Worm (Caenorhabditis elegans) whole organism, L1 larva: ENCODE results near the gene rpb-8.

ENCODE experiments used
- C04F5.9 ChIP-seq: sonication (generic microtip); optimal IDR thresholded peaks from 2 replicates; lab custom pipeline; 2016; ENCODE audit warnings: missing genetic modification characterization, missing compliant biosample characterization
- C16A3.4 ChIP-seq: fragments of 150-350 bp; optimal IDR thresholded peaks from 2 replicates; lab custom pipeline; 2014; ENCODE audit warnings: missing biosample characterization, missing genetic modification characterization
- C34B4.2 ChIP-seq: sonication (generic microtip); optimal IDR thresholded peaks from 2 replicates; lab custom pipeline; 2017; ENCODE audit warnings: mild to moderate bottlenecking, missing genetic modification characterization, missing compliant biosample characterization
- aha-1 ChIP-seq: fragments of 150-350 bp; optimal IDR thresholded peaks from 2 replicates; lab custom pipeline; 2014; ENCODE audit warnings: missing biosample characterization, missing genetic modification characterization
- alr-1 ChIP-seq: fragments of 200-800 bp; sonication (Bioruptor generic); optimal IDR thresholded peaks from 2 replicates; lab custom pipeline; 2018; ENCODE audit warnings: borderline replicate concordance, mild to moderate bottlenecking, missing genetic modification characterization, missing compliant biosample characterization
- ama-1 ChIP-seq: fragments of 150-350 bp; optimal IDR thresholded peaks from 2 replicates; lab custom pipeline; 2014
- blmp-1 ChIP-seq: fragments of 150-350 bp; optimal IDR thresholded peaks from 2 replicates; lab custom pipeline; 2014; ENCODE audit warnings: missing biosample characterization, missing genetic modification characterization
- ceh-63 ChIP-seq: fragments of 200-800 bp; sonication (Bioruptor generic); optimal IDR thresholded peaks from 2 replicates; lab custom pipeline; 2018; ENCODE audit warnings: mild to moderate bottlenecking, missing genetic modification characterization, missing compliant biosample characterization
- ceh-82 ChIP-seq, 3 experiments: fragments of 150-350 bp in 1 of 3; sonication (generic microtip) in 2 of 3; optimal IDR thresholded peaks; 2 replicates each; lab custom pipeline; 2014 to 2017; ENCODE audit warnings: missing biosample characterization in 3 of 3, missing genetic modification characterization in 3 of 3
- ceh-88 ChIP-seq: fragments of 200-800 bp; sonication (Bioruptor generic); IDR thresholded peaks from 2 replicates; pipeline ENCODE4 v1.3.6; 2022; ENCODE audit warnings: missing genetic modification characterization, missing compliant biosample characterization
- ceh-90 ChIP-seq: sonication (generic microtip); optimal IDR thresholded peaks from 2 replicates; lab custom pipeline; 2016; ENCODE audit warnings: missing genetic modification characterization, missing compliant biosample characterization
- ces-1 ChIP-seq: fragments of 150-350 bp; optimal IDR thresholded peaks from 2 replicates; lab custom pipeline; 2014; ENCODE audit warnings: missing biosample characterization, missing genetic modification reagents, missing genetic modification characterization
- dpl-1 ChIP-seq, 3 experiments: fragments of 150-350 bp in 2 of 3; sonication (generic microtip) in 1 of 3; optimal IDR thresholded peaks; 2 replicates each; lab custom pipeline; 2014 to 2017; ENCODE audit warnings: missing biosample characterization in 3 of 3, missing genetic modification characterization in 3 of 3, missing genetic modification reagents in 3 of 3
- dsc-1 ChIP-seq: sonication (generic microtip); optimal IDR thresholded peaks from 2 replicates; lab custom pipeline; 2016; ENCODE audit warnings: mild to moderate bottlenecking, missing genetic modification characterization, missing compliant biosample characterization
- efl-1 ChIP-seq, 4 experiments: fragments of 150-350 bp; optimal IDR thresholded peaks in 3 of 4; peaks in 1 of 4; 1 replicate in 1 of 4; 2 replicates in 3 of 4; lab custom pipeline; 2014; ENCODE audit warnings: missing biosample characterization in 2 of 4, missing genetic modification characterization in 2 of 4, missing genetic modification reagents in 2 of 4
- egl-13 ChIP-seq: sonication (generic microtip); optimal IDR thresholded peaks from 2 replicates; lab custom pipeline; 2016; ENCODE audit warnings: missing genotype, missing genetic modification reagents, missing genetic modification characterization, missing compliant biosample characterization
- egl-27 ChIP-seq, 2 experiments: fragments of 150-350 bp in 1 of 2; sonication (generic microtip); optimal IDR thresholded peaks; 3 replicates each; lab custom pipeline; 2017 to 2018; ENCODE audit warnings: missing biosample characterization in 2 of 2, missing genetic modification characterization in 2 of 2, missing genetic modification reagents in 2 of 2
- elt-3 ChIP-seq, 6 experiments: fragments of 150-350 bp in 1 of 6; sonication (generic microtip); optimal IDR thresholded peaks; 2 replicates each; lab custom pipeline; 2017 to 2018; ENCODE audit warnings: missing biosample characterization in 6 of 6, missing genetic modification characterization in 6 of 6, inconsistent platforms in 1 of 6
- ets-5 ChIP-seq: fragments of 200-800 bp; sonication (Bioruptor generic); IDR thresholded peaks from 2 replicates; pipeline ENCODE4 v1.3.6; 2022; ENCODE audit warnings: missing genetic modification characterization, missing compliant biosample characterization
- fkh-10 ChIP-seq: sonication (generic microtip); optimal IDR thresholded peaks from 2 replicates; lab custom pipeline; 2017; ENCODE audit warnings: missing biosample characterization, missing genetic modification reagents, missing genetic modification characterization
- fkh-8 ChIP-seq: sonication (generic microtip); optimal IDR thresholded peaks from 2 replicates; lab custom pipeline; 2016; ENCODE audit warnings: mild to moderate bottlenecking, missing genetic modification characterization, missing compliant biosample characterization
- fos-1 ChIP-seq: fragments of 150-350 bp; optimal IDR thresholded peaks from 2 replicates; lab custom pipeline; 2014; ENCODE audit warnings: missing biosample characterization, missing genetic modification characterization
- irx-1 ChIP-seq: sonication (generic microtip); optimal IDR thresholded peaks from 2 replicates; lab custom pipeline; 2016; ENCODE audit warnings: missing genetic modification characterization, missing compliant biosample characterization
- isw-1 ChIP-seq: fragments of 200-800 bp; sonication (Bioruptor generic); IDR thresholded peaks from 2 replicates; pipeline ENCODE4 v1.3.6; 2022; ENCODE audit warnings: missing genetic modification characterization, missing compliant biosample characterization
- lin-14 ChIP-seq: fragments of 200-800 bp; sonication (Bioruptor generic); optimal IDR thresholded peaks from 2 replicates; lab custom pipeline; 2018; ENCODE audit warnings: mild to moderate bottlenecking, missing genetic modification characterization, moderate library complexity, missing compliant biosample characterization
- lin-15B ChIP-seq: fragments of 150-350 bp; sonication (generic microtip); optimal IDR thresholded peaks from 3 replicates; lab custom pipeline; 2014; ENCODE audit warnings: missing biosample characterization, missing genetic modification characterization
- lin-35 ChIP-seq, 2 experiments: fragments of 150-350 bp; optimal IDR thresholded peaks; 2 replicates each; lab custom pipeline; 2014; ENCODE audit warnings: missing biosample characterization in 2 of 2, missing genetic modification characterization in 2 of 2, missing genetic modification reagents in 2 of 2
- lin-39 ChIP-seq: fragments of 150-350 bp; optimal IDR thresholded peaks from 2 replicates; lab custom pipeline; 2014; ENCODE audit warnings: missing biosample characterization, missing genetic modification reagents, missing genetic modification characterization
- mdl-1 ChIP-seq, 2 experiments: fragments of 150-350 bp; optimal IDR thresholded peaks; 2 replicates each; lab custom pipeline; 2014 to 2017; ENCODE audit warnings: missing biosample characterization in 2 of 2, missing genetic modification characterization in 2 of 2, inconsistent platforms in 1 of 2
- mep-1 ChIP-seq: fragments of 150-350 bp; optimal IDR thresholded peaks from 2 replicates; lab custom pipeline; 2014; ENCODE audit warnings: missing biosample characterization, missing genetic modification characterization
- nhr-12 ChIP-seq: sonication (generic microtip); optimal IDR thresholded peaks from 2 replicates; lab custom pipeline; 2017; ENCODE audit warnings: missing biosample characterization, missing genetic modification characterization
- nhr-19 ChIP-seq: fragments of 200-800 bp; sonication (Bioruptor generic); conservative IDR thresholded peaks from 2 replicates; pipeline ENCODE4 v1.3.6; 2022; ENCODE audit warnings: missing genetic modification characterization, missing compliant biosample characterization
- nhr-237 ChIP-seq: fragments of 150-350 bp; optimal IDR thresholded peaks from 2 replicates; lab custom pipeline; 2014; ENCODE audit warnings: missing biosample characterization, missing genetic modification characterization
- nhr-71 ChIP-seq: sonication (generic microtip); optimal IDR thresholded peaks from 2 replicates; lab custom pipeline; 2016; ENCODE audit warnings: mild to moderate bottlenecking, missing genetic modification characterization, moderate library complexity, missing compliant biosample characterization
- nhr-84 ChIP-seq: sonication (generic microtip); optimal IDR thresholded peaks from 2 replicates; lab custom pipeline; 2017; ENCODE audit warnings: missing biosample characterization, missing genetic modification characterization
- nhr-90 ChIP-seq: sonication (generic microtip); optimal IDR thresholded peaks from 2 replicates; lab custom pipeline; 2016; ENCODE audit warnings: mild to moderate bottlenecking, missing genetic modification characterization, missing compliant biosample characterization; ENCODE audit not compliant: poor library complexity
- pag-3 ChIP-seq: sonication (generic microtip); optimal IDR thresholded peaks from 2 replicates; lab custom pipeline; 2017; ENCODE audit warnings: missing genetic modification characterization, mild to moderate bottlenecking, missing compliant biosample characterization, antibody characterized with exemption, borderline replicate concordance; ENCODE audit not compliant: insufficient read depth
- rnt-1 ChIP-seq: sonication (generic microtip); optimal IDR thresholded peaks from 2 replicates; lab custom pipeline; 2016; ENCODE audit warnings: mild to moderate bottlenecking, missing genetic modification characterization, moderate library complexity, missing compliant biosample characterization
- snu-23 ChIP-seq: sonication (generic microtip); optimal IDR thresholded peaks from 2 replicates; lab custom pipeline; 2016; ENCODE audit warnings: missing genetic modification characterization, missing compliant biosample characterization
- sox-4 ChIP-seq: sonication (generic microtip); optimal IDR thresholded peaks from 2 replicates; lab custom pipeline; 2016; ENCODE audit warnings: missing genetic modification characterization, missing compliant biosample characterization
- sup-37 ChIP-seq: fragments of 200-800 bp; sonication (Bioruptor generic); optimal IDR thresholded peaks from 2 replicates; lab custom pipeline; 2018; ENCODE audit warnings: mild to moderate bottlenecking, missing genetic modification characterization, missing compliant biosample characterization
- swsn-7 ChIP-seq: sonication (generic microtip); optimal IDR thresholded peaks from 2 replicates; lab custom pipeline; 2016; ENCODE audit warnings: missing genetic modification characterization, missing compliant biosample characterization
- tbx-2 ChIP-seq: sonication (generic microtip); optimal IDR thresholded peaks from 2 replicates; lab custom pipeline; 2016; ENCODE audit warnings: missing genetic modification characterization, missing compliant biosample characterization
- tlp-1 ChIP-seq: fragments of 150-350 bp; optimal IDR thresholded peaks from 2 replicates; lab custom pipeline; 2014; ENCODE audit warnings: missing biosample characterization, missing genetic modification characterization
- unc-30 ChIP-seq: sonication (generic microtip); optimal IDR thresholded peaks from 2 replicates; lab custom pipeline; 2017; ENCODE audit warnings: missing biosample characterization, missing genetic modification characterization
- unc-62 ChIP-seq: fragments of 150-350 bp; optimal IDR thresholded peaks from 2 replicates; lab custom pipeline; 2014; ENCODE audit warnings: missing biosample characterization, missing genetic modification reagents, missing genetic modification characterization
- unc-86 ChIP-seq: sonication (generic microtip); optimal IDR thresholded peaks from 2 replicates; lab custom pipeline; 2016; ENCODE audit warnings: missing genetic modification characterization, missing compliant biosample characterization
- unc-98 ChIP-seq: fragments of 200-800 bp; sonication (Bioruptor generic); IDR thresholded peaks from 2 replicates; pipeline ENCODE4 v1.3.6; 2022; ENCODE audit warnings: missing genetic modification characterization, missing compliant biosample characterization
- ztf-4 ChIP-seq: fragments of 150-350 bp; optimal IDR thresholded peaks from 2 replicates; lab custom pipeline; 2014; ENCODE audit warnings: missing biosample characterization, missing genetic modification characterization

Gene rpb-8

ce11 chrIII:4950345-4950744 lies 32.5 kb upstream of the rpb-8 start (continued):
- peak; percentile 40 to 48 for TF ChIP-seq efl-1 (optimal IDR thresholded peaks at IDR 0.05; lab: Kevin White, UChicago)
- TF ChIP-seq efl-1 (GFP tag; optimal IDR thresholded peaks at IDR 0.05 in 1 of 2; lab: Kevin White, UChicago): peak in 1 of 2 experiments; percentile 31
- no peak for TF ChIP-seq ama-1
- peak; percentile 32 for TF ChIP-seq tbx-2 (tag; lab: Kevin White, UChicago)
- no peak for TF ChIP-seq nhr-12 (tag; lab: Kevin White, UChicago)
- no peak for TF ChIP-seq nhr-84 (tag; lab: Kevin White, UChicago)
- no peak for TF ChIP-seq ceh-63 (GFP tag; lab: Kevin White, UChicago)
- no peak for TF ChIP-seq ceh-90 (tag; lab: Kevin White, UChicago)
- no peak for TF ChIP-seq fos-1
- TF ChIP-seq C04F5.9 (tag; lab: Kevin White, UChicago): no peak
- TF ChIP-seq fkh-8 (tag; lab: Kevin White, UChicago): peak; percentile 77
- TF ChIP-seq snu-23 (GFP tag; lab: Kevin White, UChicago): peak; percentile 57
- no peak for TF ChIP-seq egl-27 (tag; optimal IDR thresholded peaks at IDR 0.05; lab: Kevin White, UChicago)
- peak; percentile 63 for TF ChIP-seq nhr-71
- no peak for TF ChIP-seq nhr-90
- TF ChIP-seq sox-4 (tag; lab: Kevin White, UChicago): no peak
- TF ChIP-seq ets-5 (GFP tag; lab: Robert Waterston, UW): no peak
- TF ChIP-seq C34B4.2 (tag; lab: Kevin White, UChicago): no peak
- peak; percentile 5 to 34 (median 31) for TF ChIP-seq dpl-1 (GFP tag; optimal IDR thresholded peaks at IDR 0.05; lab: Kevin White, UChicago)
- TF ChIP-seq tlp-1 (tag; lab: Kevin White, UChicago): no peak
- TF ChIP-seq aha-1 (tag; lab: Kevin White, UChicago): no peak
- TF ChIP-seq lin-35 (GFP tag; optimal IDR thresholded peaks at IDR 0.05; lab: Kevin White, UChicago): peak; percentile 36 to 56
- no peak for TF ChIP-seq C16A3.4 (tag; lab: Kevin White, UChicago)
- no peak for TF ChIP-seq alr-1 (tag; lab: Kevin White, UChicago)
- peak; percentile 44 for TF ChIP-seq swsn-7 (tag; lab: Kevin White, UChicago)
- TF ChIP-seq rnt-1 (tag; lab: Kevin White, UChicago): peak; percentile 41
- no peak for TF ChIP-seq ceh-88
- TF ChIP-seq unc-30 (tag; lab: Kevin White, UChicago): no peak
- no peak for TF ChIP-seq dsc-1 (tag; lab: Kevin White, UChicago)
- no peak for TF ChIP-seq nhr-237 (tag; lab: Kevin White, UChicago)
- TF ChIP-seq nhr-19 (GFP tag; lab: Robert Waterston, UW): no peak
- no peak for TF ChIP-seq pag-3 (tag; lab: Kevin White, UChicago)

ce11 chrIII:4948631-4949030 lies 30.8 kb upstream of the rpb-8 start:
- TF ChIP-seq blmp-1 (tag; lab: Kevin White, UChicago) (peak; percentile 12), ceh-82 (tag; optimal IDR thresholded peaks at IDR 0.05; lab: Kevin White, UChicago) (no peak)

DNA sequence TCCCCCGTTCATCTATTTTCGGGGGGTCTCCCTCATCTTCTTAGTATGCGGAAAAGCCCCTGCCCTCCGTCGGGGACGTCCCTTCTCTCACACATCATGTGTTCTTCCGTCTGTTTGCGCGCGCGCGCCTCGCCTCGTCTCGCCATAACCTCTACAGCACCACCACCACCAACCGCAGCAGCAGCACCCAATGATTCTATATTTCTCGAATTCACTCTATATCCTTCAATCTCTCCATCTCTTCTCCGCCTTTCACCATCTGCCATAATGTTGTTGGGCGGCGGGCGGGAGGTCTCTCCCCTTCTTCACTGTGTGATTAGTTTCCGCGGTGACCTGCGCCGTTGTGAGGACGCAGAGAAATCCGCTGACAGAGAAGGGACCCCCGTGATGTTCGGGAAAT lies 29.5 kb upstream of the rpb-8 start:
- TF ChIP-seq sup-37 (GFP tag; lab: Kevin White, UChicago) (no peak), ces-1 (GFP tag; lab: Kevin White, UChicago) (no peak), egl-13 (no peak), aha-1 (tag; lab: Kevin White, UChicago) (no peak), mep-1 (tag; lab: Kevin White, UChicago) (peak; percentile 2), lin-15B (tag; lab: Kevin White, UChicago) (no peak), alr-1 (tag; lab: Kevin White, UChicago) (no peak), ceh-82 (tag; optimal IDR thresholded peaks at IDR 0.05; lab: Kevin White, UChicago) (peak in 1 of 3 experiments; percentile 0), mdl-1 (tag; optimal IDR thresholded peaks at IDR 0.05; lab: Kevin White, UChicago) (no peak), unc-62 (GFP tag; lab: Kevin White, UChicago) (no peak), unc-86 (tag; lab: Kevin White, UChicago) (peak; percentile 7), unc-98 (GFP tag; lab: Robert Waterston, UW) (no peak), C34B4.2 (tag; lab: Kevin White, UChicago) (no peak), sox-4 (tag; lab: Kevin White, UChicago) (no peak), ztf-4 (no peak), lin-14 (peak; percentile 4), tlp-1 (tag; lab: Kevin White, UChicago) (no peak), elt-3 (tag; optimal IDR thresholded peaks at IDR 0.05; lab: Kevin White, UChicago) (no peak), fkh-10 (GFP tag; lab: Kevin White, UChicago) (no peak), fos-1 (no peak), isw-1 (0 out of 2 replicates have a peak, but pooled peaks have one; percentile 10), lin-39 (tag; lab: Kevin White, UChicago) (no peak), irx-1 (no peak), nhr-71 (peak; percentile 0)
